Fruit fly (Drosophila melanogaster): Measurements from ENCODE around the gene CG1113.
A peak's percentile ranks its signal among the peaks of the same experiment; 100 is the strongest.

CG1113 gene

DNA sequence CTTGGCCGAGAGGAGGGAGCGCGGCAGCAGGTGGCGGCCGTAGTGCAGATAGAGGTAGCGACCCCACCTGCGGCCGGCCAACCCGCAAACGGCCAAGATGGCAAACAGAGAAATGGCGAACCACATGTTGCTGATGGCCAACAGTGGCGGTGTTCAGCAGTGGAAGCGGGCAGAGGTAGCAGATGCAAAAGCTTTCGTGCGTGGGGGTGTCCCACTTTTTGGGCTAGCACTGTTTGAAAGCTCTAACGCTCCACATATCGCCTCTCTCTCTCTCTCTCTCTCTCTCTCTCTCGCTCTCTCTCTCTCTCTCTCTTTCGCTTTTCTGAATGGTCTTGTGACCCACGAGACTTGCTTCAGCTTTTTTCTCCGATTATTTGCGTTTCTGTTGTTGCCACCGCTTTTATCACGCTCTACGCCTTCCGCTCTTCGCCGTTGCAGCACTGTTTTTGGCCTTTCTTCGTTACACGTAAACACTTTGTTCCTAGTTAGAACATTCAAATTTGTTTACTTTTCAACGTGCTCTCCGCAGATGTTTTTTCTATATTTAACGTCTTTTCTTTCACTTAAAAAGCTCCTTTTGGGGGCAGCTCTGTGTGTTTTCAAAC lies 29.9 kb downstream of the CG1113 start (continued):
- TF ChIP-seq ranshi (GFP tag; IDR thresholded peaks at IDR 0.05) (peak; percentile 34; the same call in 1 of the 2 replicates), eyg (GFP tag; optimal IDR thresholded peaks at IDR 0.05) (no peak), nau (GFP tag; optimal IDR thresholded peaks at IDR 0.05) (no peak), CG34376 (GFP tag; optimal IDR thresholded peaks at IDR 0.05) (no peak), CG8478 (optimal IDR thresholded peaks at IDR 0.05) (peak; percentile 74), fd3F (GFP tag; optimal IDR thresholded peaks at IDR 0.05) (no peak), CG11560 (tag; IDR thresholded peaks at IDR 0.05) (no peak), TFAM (GFP tag; optimal IDR thresholded peaks at IDR 0.05) (no peak), salm (tag; optimal IDR thresholded peaks at IDR 0.05) (no peak), Hey (tag; optimal IDR thresholded peaks at IDR 0.05) (no peak), CG7271 (tag; optimal IDR thresholded peaks at IDR 0.05) (no peak), CG9932 (GFP tag; IDR thresholded peaks at IDR 0.05) (peak; percentile 67), Hr51 (GFP tag; optimal IDR thresholded peaks at IDR 0.05) (no peak), CG3838 (GFP tag; optimal IDR thresholded peaks at IDR 0.05) (no peak), CG15073 (GFP tag; optimal IDR thresholded peaks at IDR 0.05) (peak; percentile 99), fru (optimal IDR thresholded peaks at IDR 0.05) (no peak), CG11398 (GFP tag; optimal IDR thresholded peaks at IDR 0.05) (no peak), CG8765 (GFP tag; IDR thresholded peaks at IDR 0.05) (peak; percentile 50; the same call in 1 of the 2 replicates), trh (GFP tag; optimal IDR thresholded peaks at IDR 0.05) (no peak), tio (GFP tag; optimal IDR thresholded peaks at IDR 0.05) (no peak), CG5180 (GFP tag; optimal IDR thresholded peaks at IDR 0.05) (no peak), CG12391 (tag; optimal IDR thresholded peaks at IDR 0.05) (no peak), Xrp1 (GFP tag; IDR thresholded peaks at IDR 0.05) (no peak; the same call in 1 of the 2 replicates), CG32772 (GFP tag; IDR thresholded peaks at IDR 0.05) (no peak), CG8089 (GFP tag; optimal IDR thresholded peaks at IDR 0.05) (no peak), unc-4 (GFP tag; IDR thresholded peaks at IDR 0.05; ENCODE audit: partially characterized antibody) (peak; percentile 52), pfk (GFP tag; optimal IDR thresholded peaks at IDR 0.05) (no peak), Eip74EF (GFP tag; optimal IDR thresholded peaks at IDR 0.05) (no peak), CG5953 (GFP tag; IDR thresholded peaks at IDR 0.05) (no peak), Scr (GFP tag; IDR thresholded peaks at IDR 0.05; ENCODE audit: partially characterized antibody) (no peak), gro (GFP tag; optimal IDR thresholded peaks at IDR 0.05) (no peak), MBD-R2 (GFP tag; IDR thresholded peaks at IDR 0.05) (peak; percentile 32; the same call in 1 of the 2 replicates), Gsc (GFP tag; IDR thresholded peaks at IDR 0.05) (no peak), lola (GFP tag; optimal IDR thresholded peaks at IDR 0.05) (no peak), ci (GFP tag; IDR thresholded peaks at IDR 0.05) (peak; percentile 75; the same call in 2 of the 3 replicates), CG14965 (GFP tag; optimal IDR thresholded peaks at IDR 0.05; ENCODE audit: borderline replicate concordance) (no peak), CG13287 (GFP tag; IDR thresholded peaks at IDR 0.05; ENCODE audit: partially characterized antibody) (peak; percentile 60), Myb (GFP tag; optimal IDR thresholded peaks at IDR 0.05) (no peak), CG8359 (GFP tag; optimal IDR thresholded peaks at IDR 0.05; ENCODE audit: borderline replicate concordance) (no peak), Six4 (GFP tag; optimal IDR thresholded peaks at IDR 0.05) (no peak), CG2199 (GFP tag; IDR thresholded peaks at IDR 0.05) (no peak), tna (GFP tag; IDR thresholded peaks at IDR 0.05; ENCODE audit: partially characterized antibody) (no peak), cato (GFP tag; optimal IDR thresholded peaks at IDR 0.05; ENCODE audit: borderline replicate concordance) (no peak), CG10462 (GFP tag; optimal IDR thresholded peaks at IDR 0.05) (no peak), D (optimal IDR thresholded peaks at IDR 0.05) (no peak), D (GFP tag; optimal IDR thresholded peaks at IDR 0.05) (no peak), CG30431 (GFP tag; optimal IDR thresholded peaks at IDR 0.05) (no peak), ato (GFP tag; IDR thresholded peaks at IDR 0.05; ENCODE audit: partially characterized antibody) (0 out of 2 replicates have a peak, but pooled peaks have one; percentile 30), Meics (GFP tag; optimal IDR thresholded peaks at IDR 0.05) (no peak), CG4707 (GFP tag; optimal IDR thresholded peaks at IDR 0.05) (no peak)

Data from whole organism, embryonic.